Worm (Caenorhabditis elegans): ENCODE data around the gene cpr-4.

- no peak for TF ChIP-seq dmd-8 (GFP tag; IDR thresholded peaks at IDR 0.05)
- no peak for TF ChIP-seq arid-1 (GFP tag; conservative IDR thresholded peaks at IDR 0.05)
- no peak for TF ChIP-seq dve-1 (tag; optimal IDR thresholded peaks at IDR 0.05; ENCODE audit: insufficient read depth)
- no peak for TF ChIP-seq fos-1 (tag; optimal IDR thresholded peaks at IDR 0.05)
- TF ChIP-seq lin-39 (tag; optimal IDR thresholded peaks at IDR 0.05): no peak
- no peak for TF ChIP-seq R02D3.7 (tag; optimal IDR thresholded peaks at IDR 0.05)
- TF ChIP-seq nhr-77 (tag; optimal IDR thresholded peaks at IDR 0.05): no peak
- no peak for TF ChIP-seq mep-1 (tag; optimal IDR thresholded peaks at IDR 0.05)
- TF ChIP-seq lin-15B (tag; optimal IDR thresholded peaks at IDR 0.05): no peak
- TF ChIP-seq F49E8.2 (tag; optimal IDR thresholded peaks at IDR 0.05; ENCODE audit: borderline replicate concordance): no peak
- TF ChIP-seq daf-16 (GFP tag; optimal IDR thresholded peaks at IDR 0.05): no peak
- TF ChIP-seq daf-16 (tag; optimal IDR thresholded peaks at IDR 0.05): no peak
Measured at ce11 chrV:6576567-6576966, 37.9 kb upstream of the cpr-4 start, which contains the start of gene EGAP9.4.
